Worm (Caenorhabditis elegans) whole organism, early embryonic: ENCODE data around the gene npp-15.

Experiments used
- ama-1 ChIP-seq: fragments of 150-350 bp; optimal IDR thresholded peaks from 2 replicates; lab custom pipeline; 2014
- ceh-13 ChIP-seq: fragments of 200-800 bp; sonication (Bioruptor generic); optimal IDR thresholded peaks from 2 replicates; lab custom pipeline; 2018; ENCODE audit warnings: mild to moderate bottlenecking, missing genetic modification characterization, missing compliant biosample characterization
- hmbx-1 ChIP-seq: sonication (generic microtip); optimal IDR thresholded peaks from 2 replicates; lab custom pipeline; 2016; ENCODE audit warnings: mild to moderate bottlenecking, missing genetic modification characterization, missing compliant biosample characterization
- scrt-1 ChIP-seq: fragments of 200-800 bp; sonication (Bioruptor generic); IDR thresholded peaks from 2 replicates; pipeline ENCODE4 v1.3.6; 2022; ENCODE audit warnings: missing genetic modification characterization, missing compliant biosample characterization
- tra-4 ChIP-seq: sonication (generic microtip); optimal IDR thresholded peaks from 2 replicates; lab custom pipeline; 2017; ENCODE audit warnings: missing genetic modification characterization, missing compliant biosample characterization

DNA sequence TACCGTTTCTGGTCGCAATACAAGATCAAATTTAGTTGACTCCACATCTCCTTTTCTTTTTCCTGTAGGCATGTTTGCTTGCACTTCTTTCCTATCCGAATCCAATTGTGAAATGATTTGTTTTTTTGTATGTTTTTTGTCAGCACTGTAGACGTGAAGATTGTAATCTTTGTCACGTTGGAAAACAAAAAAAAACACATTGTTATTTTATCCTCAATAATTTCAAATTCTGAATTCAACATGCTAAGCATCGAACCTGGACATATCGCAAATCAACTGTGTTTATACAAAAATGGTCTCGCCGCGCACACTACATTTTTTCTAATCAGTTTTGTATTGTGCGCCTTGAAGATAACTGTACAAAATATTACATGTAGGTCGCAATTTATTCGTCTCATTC is 15.4 kb upstream of the npp-15 start, which contains the start of gene ZK688.12:
- TF ChIP-seq scrt-1 (no peak), ceh-13 (no peak), tra-4 (no peak), hmbx-1 (tag; lab: Kevin White, UChicago) (no peak), ama-1 (no peak)
